Fruit fly (Drosophila melanogaster) whole organism, embryonic: ENCODE results near the gene T48.

ENCODE experiments used
- ATbp ChIP-seq: fragments of 200-800 bp; sonication (Bioruptor generic); optimal IDR thresholded peaks from 2 replicates; lab custom pipeline; 2017; ENCODE audit warnings: missing biosample characterization, mild to moderate bottlenecking, missing genetic modification characterization, missing genetic modification reagents
- Bgb ChIP-seq: fragments of 200-800 bp; sonication (Bioruptor generic); IDR thresholded peaks from 2 replicates; pipeline ENCODE4 v1.3.6; 2022; ENCODE audit warnings: missing biosample characterization, missing genetic modification characterization; ENCODE audit not compliant: partially characterized antibody
- CG10654 ChIP-seq: fragments of 200-800 bp; sonication (Bioruptor generic); optimal IDR thresholded peaks from 2 replicates; lab custom pipeline; 2016; ENCODE audit warnings: missing biosample characterization, missing genetic modification characterization
- CG12219 ChIP-seq: fragments of 200-800 bp; sonication (Bioruptor generic); optimal IDR thresholded peaks from 3 replicates; lab custom pipeline; 2018; ENCODE audit warnings: missing biosample characterization, mild to moderate bottlenecking, missing genetic modification characterization
- CG13296 ChIP-seq: fragments of 200-800 bp; sonication (Bioruptor generic); optimal IDR thresholded peaks from 3 replicates; lab custom pipeline; 2018; ENCODE audit warnings: missing biosample characterization, mild to moderate bottlenecking, missing genetic modification characterization
- CG13894 ChIP-seq: fragments of 200-800 bp; sonication (Bioruptor generic); optimal IDR thresholded peaks from 3 replicates; lab custom pipeline; 2018; ENCODE audit warnings: missing biosample characterization, mild to moderate bottlenecking, missing genetic modification characterization, moderate library complexity
- CG15011 ChIP-seq: fragments of 200-800 bp; sonication (Bioruptor generic); optimal IDR thresholded peaks from 3 replicates; lab custom pipeline; 2018; ENCODE audit warnings: missing biosample characterization, mild to moderate bottlenecking, missing genetic modification characterization
- CG15696 ChIP-seq: fragments of 200-800 bp; sonication (Bioruptor generic); optimal IDR thresholded peaks from 2 replicates; lab custom pipeline; 2019; ENCODE audit warnings: missing biosample characterization, mild to moderate bottlenecking, missing genetic modification characterization, moderate library complexity
- CG17186 ChIP-seq: fragments of 200-800 bp; sonication (Bioruptor generic); optimal IDR thresholded peaks from 3 replicates; lab custom pipeline; 2017; ENCODE audit warnings: missing biosample characterization, missing genetic modification reagents, missing genetic modification characterization
- CG17385 ChIP-seq: fragments of 200-800 bp; sonication (Bioruptor generic); optimal IDR thresholded peaks from 3 replicates; lab custom pipeline; 2018; ENCODE audit warnings: missing biosample characterization, mild to moderate bottlenecking, missing genetic modification characterization
- CG17829 ChIP-seq: fragments of 200-800 bp; optimal IDR thresholded peaks from 2 replicates; lab custom pipeline; 2019; ENCODE audit warnings: missing biosample characterization, mild to moderate bottlenecking, missing genetic modification characterization, moderate library complexity
- CG17912 ChIP-seq: fragments of 200-800 bp; sonication (Bioruptor generic); optimal IDR thresholded peaks from 2 replicates; lab custom pipeline; 2018; ENCODE audit warnings: missing biosample characterization, mild to moderate bottlenecking, missing genetic modification characterization
- CG2129 ChIP-seq: fragments of 200-800 bp; sonication (Bioruptor generic); IDR thresholded peaks from 2 replicates; pipeline ENCODE4 v1.3.6; 2022; ENCODE audit warnings: missing biosample characterization, missing genetic modification characterization; ENCODE audit not compliant: partially characterized antibody
- CG2875 ChIP-seq: fragments of 200-800 bp; sonication (Bioruptor generic); optimal IDR thresholded peaks from 2 replicates; lab custom pipeline; 2017; ENCODE audit warnings: missing biosample characterization, mild to moderate bottlenecking, missing genetic modification characterization, missing genetic modification reagents
- CG33557 ChIP-seq: fragments of 200-800 bp; sonication (Bioruptor generic); optimal IDR thresholded peaks from 2 replicates; lab custom pipeline; 2019; ENCODE audit warnings: missing biosample characterization, mild to moderate bottlenecking, missing genetic modification characterization, moderate library complexity
- CG7928 ChIP-seq: fragments of 200-800 bp; sonication (Bioruptor generic); optimal IDR thresholded peaks from 2 replicates; lab custom pipeline; 2017; ENCODE audit warnings: missing biosample characterization, mild to moderate bottlenecking, missing genetic modification characterization
- CG7987 ChIP-seq: fragments of 200-800 bp; sonication (Bioruptor generic); optimal IDR thresholded peaks from 2 replicates; lab custom pipeline; 2018; ENCODE audit warnings: missing biosample characterization, mild to moderate bottlenecking, missing genetic modification characterization, moderate library complexity
- CG9797 ChIP-seq: fragments of 200-800 bp; sonication (Bioruptor generic); optimal IDR thresholded peaks from 3 replicates; lab custom pipeline; 2018; ENCODE audit warnings: missing biosample characterization, mild to moderate bottlenecking, missing genetic modification characterization
- Dad ChIP-seq: fragments of 200-800 bp; sonication (Bioruptor generic); optimal IDR thresholded peaks from 3 replicates; lab custom pipeline; 2016; ENCODE audit warnings: missing biosample characterization, missing genetic modification characterization
- Dip3 ChIP-seq: fragments of 200-800 bp; sonication (Bioruptor generic); optimal IDR thresholded peaks from 3 replicates; lab custom pipeline; 2016; ENCODE audit warnings: missing biosample characterization, missing genetic modification characterization
- Doc3 ChIP-seq: fragments of 200-800 bp; sonication (Bioruptor generic); IDR thresholded peaks from 3 replicates; pipeline ENCODE4 v1.3.6; 2022; ENCODE audit warnings: missing biosample characterization, missing genetic modification characterization; ENCODE audit not compliant: partially characterized antibody
- Fer3 ChIP-seq: fragments of 200-800 bp; sonication (Bioruptor generic); optimal IDR thresholded peaks from 2 replicates; lab custom pipeline; 2018; ENCODE audit warnings: missing biosample characterization, mild to moderate bottlenecking, missing genetic modification characterization, moderate library complexity
- HHEX ChIP-seq: fragments of 200-800 bp; sonication (Bioruptor generic); optimal IDR thresholded peaks from 3 replicates; lab custom pipeline; 2017; ENCODE audit warnings: missing biosample characterization, mild to moderate bottlenecking, missing genetic modification characterization, missing genetic modification reagents
- HLH54F ChIP-seq: fragments of 200-800 bp; sonication (Bioruptor generic); optimal IDR thresholded peaks from 3 replicates; lab custom pipeline; 2016; ENCODE audit warnings: missing biosample characterization, missing genetic modification characterization
- Jarid2 ChIP-seq: fragments of 200-800 bp; sonication (Bioruptor generic); optimal IDR thresholded peaks from 3 replicates; lab custom pipeline; 2017; ENCODE audit warnings: mild to moderate bottlenecking, missing biosample characterization, missing genetic modification reagents, missing genetic modification characterization
- MBD-R2 ChIP-seq: fragments of 200-800 bp; sonication (Bioruptor generic); IDR thresholded peaks from 2 replicates; pipeline ENCODE4 v1.3.6; 2022; ENCODE audit warnings: missing biosample characterization, missing genetic modification characterization
- MTF-1 ChIP-seq: fragments of 200-800 bp; sonication (Bioruptor generic); optimal IDR thresholded peaks from 2 replicates; lab custom pipeline; 2018; ENCODE audit warnings: missing biosample characterization, mild to moderate bottlenecking, missing genetic modification characterization, borderline replicate concordance
- Six4 ChIP-seq: fragments of 200-800 bp; sonication (Bioruptor generic); optimal IDR thresholded peaks from 2 replicates; lab custom pipeline; 2016; ENCODE audit warnings: missing biosample characterization, missing genetic modification characterization
- Taf1 ChIP-seq: fragments of 200-800 bp; sonication (Bioruptor generic); IDR thresholded peaks from 2 replicates; pipeline ENCODE4 v1.3.6; 2022; ENCODE audit warnings: missing biosample characterization, missing genetic modification characterization
- ase ChIP-seq: fragments of 200-800 bp; sonication (Bioruptor generic); IDR thresholded peaks from 3 replicates; pipeline ENCODE4 v1.3.6; 2022; ENCODE audit warnings: missing biosample characterization, missing genetic modification characterization
- az2 ChIP-seq: fragments of 200-800 bp; sonication (Bioruptor generic); optimal IDR thresholded peaks from 3 replicates; lab custom pipeline; 2016; ENCODE audit warnings: missing biosample characterization, missing genetic modification characterization
- cato ChIP-seq: fragments of 200-800 bp; sonication (Bioruptor generic); optimal IDR thresholded peaks from 2 replicates; lab custom pipeline; 2016; ENCODE audit warnings: missing biosample characterization, missing genetic modification characterization, borderline replicate concordance
- dati ChIP-seq: fragments of 200-800 bp; sonication (Bioruptor generic); IDR thresholded peaks from 2 replicates; pipeline ENCODE4 v1.3.6; 2022; ENCODE audit warnings: missing biosample characterization, missing genetic modification characterization
- dimm ChIP-seq: fragments of 200-800 bp; sonication (Bioruptor generic); IDR thresholded peaks from 2 replicates; pipeline ENCODE4 v1.3.6; 2022; ENCODE audit warnings: missing biosample characterization, missing genetic modification characterization
- ems ChIP-seq: fragments of 200-800 bp; sonication (Bioruptor generic); optimal IDR thresholded peaks from 3 replicates; lab custom pipeline; 2016; ENCODE audit warnings: missing biosample characterization, missing genetic modification characterization
- ftz-f1 ChIP-seq: fragments of 200-800 bp; sonication (Bioruptor generic); optimal IDR thresholded peaks from 2 replicates; lab custom pipeline; 2016; ENCODE audit warnings: missing biosample characterization, missing genetic modification characterization
- grau ChIP-seq: fragments of 200-800 bp; optimal IDR thresholded peaks from 3 replicates; lab custom pipeline; 2019; ENCODE audit warnings: missing biosample characterization, mild to moderate bottlenecking, missing genetic modification characterization, moderate library complexity
- grn ChIP-seq: fragments of 200-800 bp; sonication (Bioruptor generic); optimal IDR thresholded peaks from 3 replicates; lab custom pipeline; 2017; ENCODE audit warnings: missing biosample characterization, missing genetic modification characterization
- h ChIP-seq: fragments of >200 bp; optimal IDR thresholded peaks from 2 replicates; lab custom pipeline; 2017
- ham ChIP-seq: fragments of 200-800 bp; sonication (Bioruptor generic); IDR thresholded peaks from 2 replicates; pipeline ENCODE4 v1.3.6; 2022; ENCODE audit warnings: missing biosample characterization, missing genetic modification characterization
- lab ChIP-seq: fragments of 200-800 bp; sonication (Bioruptor generic); optimal IDR thresholded peaks from 3 replicates; lab custom pipeline; 2017; ENCODE audit warnings: missing biosample characterization, missing genetic modification characterization, mild to moderate bottlenecking, moderate library complexity, missing genetic modification reagents
- mam ChIP-seq: fragments of 200-800 bp; sonication (Bioruptor generic); optimal IDR thresholded peaks from 3 replicates; lab custom pipeline; 2016; ENCODE audit warnings: missing biosample characterization, missing genetic modification characterization
- nerfin-1 ChIP-seq: fragments of 200-800 bp; sonication (Bioruptor generic); optimal IDR thresholded peaks from 3 replicates; lab custom pipeline; 2019; ENCODE audit warnings: missing biosample characterization, mild to moderate bottlenecking, missing genetic modification characterization, moderate library complexity
- nerfin-2 ChIP-seq: fragments of 200-800 bp; sonication (Bioruptor generic); IDR thresholded peaks from 2 replicates; pipeline ENCODE4 v1.3.6; 2022; ENCODE audit warnings: missing biosample characterization, missing genetic modification characterization; ENCODE audit not compliant: partially characterized antibody
- otp ChIP-seq: fragments of 200-800 bp; sonication (Bioruptor generic); IDR thresholded peaks from 3 replicates; pipeline ENCODE4, ENCODE4 v1.3.6; 2022; ENCODE audit warnings: missing biosample characterization, missing genetic modification characterization
- pzg ChIP-seq: fragments of 200-800 bp; sonication (Bioruptor generic); optimal IDR thresholded peaks from 3 replicates; lab custom pipeline; 2018; ENCODE audit warnings: missing biosample characterization, mild to moderate bottlenecking, missing genetic modification characterization, moderate library complexity
- ro ChIP-seq: fragments of 200-800 bp; sonication (Bioruptor generic); IDR thresholded peaks from 2 replicates; pipeline ENCODE4 v1.3.6; 2022; ENCODE audit warnings: missing biosample characterization, missing genetic modification characterization
- seq ChIP-seq: fragments of 200-800 bp; sonication (Bioruptor generic); IDR thresholded peaks from 2 replicates; pipeline ENCODE4 v1.3.6; 2022; ENCODE audit warnings: missing biosample characterization, missing genetic modification characterization
- slp2 ChIP-seq: fragments of 200-800 bp; sonication (Bioruptor generic); optimal IDR thresholded peaks from 2 replicates; lab custom pipeline; 2016; ENCODE audit warnings: missing biosample characterization, missing genetic modification characterization
- tx ChIP-seq: fragments of 200-800 bp; sonication (Bioruptor generic); optimal IDR thresholded peaks from 2 replicates; lab custom pipeline; 2016; ENCODE audit warnings: missing biosample characterization, missing genetic modification characterization
- zfh1 ChIP-seq: fragments of 200-800 bp; sonication (Bioruptor generic); IDR thresholded peaks from 3 replicates; pipeline ENCODE4 v1.3.6; 2022; ENCODE audit warnings: missing biosample characterization, missing genetic modification characterization

Gene T48

dm6 chr3R:26886283-26886689 lies 4.8 kb downstream of the T48 start (continued):
- TF ChIP-seq ro (GFP tag; lab: Robert Waterston, UW) (peak; percentile 46; the same call in 1 of the 2 replicates), zfh1 (GFP tag; lab: Robert Waterston, UW) (peak; percentile 59; the same call in 1 of the 3 replicates), h (no peak), nerfin-2 (no peak), CG10654 (peak; percentile 18), CG7928 (GFP tag; lab: Kevin White, UChicago) (no peak), CG15696 (tag; lab: Kevin White, UChicago) (peak; percentile 88), CG17912 (GFP tag; lab: Kevin White, UChicago) (no peak), CG2129 (no peak), MBD-R2 (GFP tag; lab: Robert Waterston, UW) (no peak), ham (no peak), Fer3 (tag; lab: Kevin White, UChicago) (peak; percentile 39), tx (GFP tag; lab: Kevin White, UChicago) (no peak), ATbp (peak; percentile 70), CG17829 (tag; lab: Kevin White, UChicago) (peak; percentile 87), CG33557 (GFP tag; lab: Kevin White, UChicago) (peak; percentile 84), az2 (peak; percentile 65), lab (GFP tag; lab: Kevin White, UChicago) (peak; percentile 69), Bgb (GFP tag; lab: Robert Waterston, UW) (no peak), slp2 (no peak), Six4 (peak; percentile 41), MTF-1 (peak; percentile 20), dati (GFP tag; lab: Robert Waterston, UW) (no peak), CG13296 (GFP tag; lab: Kevin White, UChicago) (peak; percentile 65), HLH54F (GFP tag; lab: Kevin White, UChicago) (no peak), grn (no peak), Dip3 (no peak), dimm (no peak), HHEX (GFP tag; lab: Kevin White, UChicago) (peak; percentile 67), Doc3 (no peak), Jarid2 (GFP tag; lab: Kevin White, UChicago) (peak; percentile 45), nerfin-1 (tag; lab: Kevin White, UChicago) (peak; percentile 62), otp (GFP tag; lab: Robert Waterston, UW) (peak; percentile 68; the same call in 1 of the 3 replicates), CG17186 (GFP tag; lab: Kevin White, UChicago) (peak; percentile 17), CG2875 (GFP tag; lab: Kevin White, UChicago) (peak; percentile 31), ftz-f1 (GFP tag; lab: Kevin White, UChicago) (no peak), Taf1 (GFP tag; lab: Robert Waterston, UW) (no peak), CG17385 (GFP tag; lab: Kevin White, UChicago) (peak; percentile 49), CG7987 (peak; percentile 0), ems (no peak), cato (GFP tag; lab: Kevin White, UChicago) (no peak), mam (no peak), CG9797 (GFP tag; lab: Kevin White, UChicago) (no peak), seq (GFP tag; lab: Robert Waterston, UW) (no peak), CG13894 (tag; lab: Kevin White, UChicago) (no peak), Dad (GFP tag; lab: Kevin White, UChicago) (no peak), pzg (GFP tag; lab: Kevin White, UChicago) (no peak), CG15011 (GFP tag; lab: Kevin White, UChicago) (no peak), ase (GFP tag; lab: Robert Waterston, UW) (peak; percentile 35; the same call in 1 of the 3 replicates), CG12219 (GFP tag; lab: Kevin White, UChicago) (peak; percentile 58), grau (tag; lab: Kevin White, UChicago) (peak; percentile 79)
